Worm (Caenorhabditis elegans): ENCODE data around the gene ltd-1.

DNA sequence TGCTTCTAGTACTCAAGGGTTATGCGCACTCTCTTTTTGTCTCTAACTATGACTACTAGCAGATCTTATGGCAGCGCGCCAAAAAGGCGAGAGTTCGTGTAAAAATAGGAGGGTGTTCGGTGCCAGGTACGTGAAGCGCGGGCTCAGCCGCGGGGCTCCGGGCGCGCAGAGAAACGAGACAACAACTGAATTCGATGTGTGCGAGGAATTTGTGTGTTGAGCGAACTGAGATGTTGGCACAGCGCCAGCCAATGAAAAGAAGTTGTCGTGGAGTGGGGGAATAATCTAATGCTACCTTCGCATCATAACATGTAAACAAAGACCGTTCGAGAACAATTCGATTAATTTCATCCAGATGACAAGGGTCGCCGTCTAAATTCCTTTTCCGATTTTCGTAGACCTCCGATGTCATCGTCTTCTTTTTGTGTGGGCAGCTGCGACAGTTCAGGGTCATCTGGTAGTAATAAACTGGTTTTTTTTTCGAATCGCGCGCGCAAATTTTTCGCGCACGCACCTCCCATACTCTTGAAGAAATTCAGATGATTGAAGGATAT lies 38.9 kb upstream of the ltd-1 start:
- TF ChIP-seq tbx-11 (GFP tag; IDR thresholded peaks at IDR 0.05), result no peak
- no peak for TF ChIP-seq sea-1 (GFP tag; conservative IDR thresholded peaks at IDR 0.05)
- no peak for TF ChIP-seq ama-1 (optimal IDR thresholded peaks at IDR 0.05)
- TF ChIP-seq pes-1 (GFP tag; IDR thresholded peaks at IDR 0.05), result peak; percentile 3; the same call in 1 of the 2 replicates
- TF ChIP-seq aly-1 (tag; optimal IDR thresholded peaks at IDR 0.05), result no peak
